Fruit fly (Drosophila melanogaster): ENCODE measurements around the gene Raf.

DNA sequence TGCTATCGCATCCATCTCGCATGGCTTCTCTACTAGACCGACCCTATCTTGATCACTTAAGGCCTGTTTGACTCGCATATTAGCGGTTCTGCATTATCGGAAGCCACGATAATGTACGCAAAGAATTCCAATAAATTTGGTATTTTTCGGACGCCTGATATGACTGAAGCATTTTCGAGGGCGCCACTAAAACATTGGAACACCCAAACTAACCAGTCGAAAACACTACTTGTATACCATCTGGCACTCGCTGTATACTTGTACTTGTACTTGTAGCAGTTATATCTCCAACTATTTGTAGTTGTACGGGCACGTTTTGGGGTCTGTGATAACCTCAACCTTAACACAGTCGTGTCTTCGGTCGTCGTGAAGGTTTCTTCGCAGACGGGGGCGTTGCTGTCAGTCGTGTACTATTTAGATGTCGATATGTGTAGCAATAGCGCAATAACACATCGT lies 60.3 kb downstream of the Raf start:
- no peak for TF ChIP-seq Abd-B (GFP tag; optimal IDR thresholded peaks at IDR 0.05)
- no peak for TF ChIP-seq CG9876 (GFP tag; optimal IDR thresholded peaks at IDR 0.05)
- no peak for TF ChIP-seq Pdp1 (GFP tag; optimal IDR thresholded peaks at IDR 0.05)
- no peak for TF ChIP-seq trh (GFP tag; optimal IDR thresholded peaks at IDR 0.05)
- no peak for TF ChIP-seq CG14667 (GFP tag; IDR thresholded peaks at IDR 0.05)
- TF ChIP-seq chn (GFP tag; optimal IDR thresholded peaks at IDR 0.05) = no peak
- TF ChIP-seq CG11723 (GFP tag; optimal IDR thresholded peaks at IDR 0.05) = no peak
